Worm (Caenorhabditis elegans) whole organism, L4 larva: Measurements from ENCODE around the gene lido-15.

Experiments used
- nhr-77 ChIP-seq: fragments of 150-350 bp; optimal IDR thresholded peaks from 2 replicates; lab custom pipeline; 2014; ENCODE audit warnings: missing biosample characterization, missing genetic modification characterization
- unc-39 ChIP-seq: sonication (generic microtip); optimal IDR thresholded peaks from 2 replicates; lab custom pipeline; 2017; ENCODE audit warnings: missing biosample characterization, missing genetic modification characterization

ce11 chrII:3808104-3808503 lies 4.0 kb upstream of the lido-15 start, which contains the start of gene F54D10.5:
- no peak for TF ChIP-seq unc-39 (tag; lab: Kevin White, UChicago)
- TF ChIP-seq nhr-77 (tag; lab: Kevin White, UChicago) = peak; percentile 12
